Worm (Caenorhabditis elegans): ENCODE data around the gene rpoa-49.

rpoa-49 gene

DNA sequence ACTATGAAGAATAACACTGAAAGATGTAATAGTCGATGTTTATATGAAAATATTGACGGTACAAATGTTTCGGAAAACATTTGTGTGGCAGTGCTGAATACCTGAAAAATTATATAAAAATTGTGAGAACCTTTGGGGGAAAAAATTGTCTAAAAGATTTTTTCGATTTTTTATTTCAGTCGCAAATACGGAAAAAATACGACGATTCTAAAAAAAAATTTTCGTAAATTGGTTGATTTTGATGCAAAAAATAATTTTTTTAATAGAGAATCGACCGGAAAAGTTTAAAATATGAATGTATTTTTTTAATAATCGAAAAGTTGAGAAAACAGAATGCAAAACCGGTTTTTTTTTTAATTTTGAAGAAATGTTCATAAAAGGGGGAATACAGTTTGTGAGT, 50.3 kb downstream of the rpoa-49 start, which contains the start of gene C50D2.7:
Gene C50D2.7 (minus strand): TSS at position 101 of the 400 bp plus-strand sequence.
- no peak for TF ChIP-seq ZK546.5 (tag; optimal IDR thresholded peaks at IDR 0.05)
- no peak for TF ChIP-seq hmg-11 (tag; optimal IDR thresholded peaks at IDR 0.05)
- TF ChIP-seq nfya-1 (tag; optimal IDR thresholded peaks at IDR 0.05; ENCODE audit: insufficient read depth), result no peak
- TF ChIP-seq pha-4 (tag; optimal IDR thresholded peaks at IDR 0.05), result no peak
- no peak for TF ChIP-seq nhr-12 (tag; optimal IDR thresholded peaks at IDR 0.05)
- no peak for TF ChIP-seq pqm-1 (tag; optimal IDR thresholded peaks at IDR 0.05)
- TF ChIP-seq ztf-4 (tag; optimal IDR thresholded peaks at IDR 0.05), result no peak
- no peak for TF ChIP-seq nhr-237 (tag; optimal IDR thresholded peaks at IDR 0.05)
